Fruit fly (Drosophila melanogaster) Kc167 (cell line): ENCODE measurements around the gene Hsp23.

ENCODE experiments used
- Myc ChIP-seq: fragments of >200 bp; optimal IDR thresholded peaks from 2 replicates; lab custom pipeline; 2017; ENCODE audit warnings: missing external identifiers
- Sin3A ChIP-seq: fragments of >200 bp; optimal IDR thresholded peaks from 2 replicates; lab custom pipeline; 2018; ENCODE audit warnings: missing external identifiers
- h ChIP-seq: fragments of >200 bp; optimal IDR thresholded peaks from 3 replicates; lab custom pipeline; 2018; ENCODE audit warnings: missing external identifiers
- insv ChIP-seq: fragments of >200 bp; optimal IDR thresholded peaks from 3 replicates; lab custom pipeline; 2018; ENCODE audit warnings: missing external identifiers
- psq ChIP-seq: fragments of >200 bp; optimal IDR thresholded peaks from 2 replicates; lab custom pipeline; 2017; ENCODE audit warnings: missing external identifiers

dm6 chr3L:9401354-9402156, 19.9 kb downstream of the Hsp23 start:
- TF ChIP-seq Sin3A (lab: Kevin White, UChicago), result no peak
- TF ChIP-seq insv (lab: Kevin White, UChicago), result no peak
- no peak for TF ChIP-seq Myc (lab: Kevin White, UChicago)
- no peak for TF ChIP-seq psq
- no peak for TF ChIP-seq h (lab: Kevin White, UChicago)
